Fruit fly (Drosophila melanogaster) whole organism, wandering third instar larva: Measurements from ENCODE around the gene CG12170.

ENCODE experiments used
- CG9705 ChIP-seq: fragments of 200-800 bp; sonication (Bioruptor generic); optimal IDR thresholded peaks from 2 replicates; lab custom pipeline; 2018; ENCODE audit warnings: missing biosample characterization, mild to moderate bottlenecking, missing genetic modification characterization
- GATAd ChIP-seq: sonication (Bioruptor generic); optimal IDR thresholded peaks from 2 replicates; lab custom pipeline; 2016; ENCODE audit warnings: missing biosample characterization, missing genetic modification characterization
- Hr78 ChIP-seq: fragments of >200 bp; optimal IDR thresholded peaks from 2 replicates; lab custom pipeline; 2017; ENCODE audit warnings: missing biosample characterization, missing genetic modification characterization
- Sp1 ChIP-seq: fragments of 200-800 bp; sonication (Bioruptor generic); optimal IDR thresholded peaks from 3 replicates; lab custom pipeline; 2019; ENCODE audit warnings: missing biosample characterization, mild to moderate bottlenecking, missing genetic modification characterization, moderate library complexity
- br ChIP-seq: fragments of 200-800 bp; sonication (Bioruptor generic); optimal IDR thresholded peaks from 2 replicates; lab custom pipeline; 2016; ENCODE audit warnings: missing biosample characterization, missing genetic modification characterization

dm6 chr3R:5648569-5649476 lies 11.8 kb downstream of the CG12170 start, which contains the start of the genes MTA1-like and Sec23:
- TF ChIP-seq CG9705 (GFP tag; lab: Kevin White, UChicago) (peak; percentile 33), Hr78 (no peak), GATAd (no peak), br (GFP tag; lab: Kevin White, UChicago) (peak; percentile 26), Sp1 (peak; percentile 54)
